Worm (Caenorhabditis elegans) whole organism, mixed stage, embryonic: ENCODE measurements around the gene M70.5.

Experiments used
- blmp-1 ChIP-seq: fragments of 150-350 bp; optimal IDR thresholded peaks from 2 replicates; lab custom pipeline; 2014; ENCODE audit warnings: missing biosample characterization, missing genetic modification characterization
- drap-1 ChIP-seq: fragments of 200-800 bp; sonication (Bioruptor generic); optimal IDR thresholded peaks from 3 replicates; lab custom pipeline; 2018; ENCODE audit warnings: mild to moderate bottlenecking, missing genetic modification characterization, missing compliant biosample characterization
- elt-3 ChIP-seq: fragments of 150-350 bp; optimal IDR thresholded peaks from 2 replicates; lab custom pipeline; 2014; ENCODE audit warnings: missing biosample characterization, missing genetic modification characterization
- lsy-2 ChIP-seq: fragments of 150-350 bp; optimal IDR thresholded peaks from 2 replicates; lab custom pipeline; 2014; ENCODE audit warnings: missing biosample characterization, missing genetic modification characterization
- mab-5 ChIP-seq: fragments of 150-350 bp; optimal IDR thresholded peaks from 2 replicates; lab custom pipeline; 2014; ENCODE audit warnings: missing biosample characterization, missing genetic modification characterization
- nhr-76 ChIP-seq: sonication (generic microtip); optimal IDR thresholded peaks from 2 replicates; lab custom pipeline; 2017; ENCODE audit warnings: missing biosample characterization, missing genetic modification characterization
- snpc-4 ChIP-seq: fragments of 150-350 bp; optimal IDR thresholded peaks from 2 replicates; lab custom pipeline; 2014; ENCODE audit warnings: missing biosample characterization, missing genetic modification characterization

DNA sequence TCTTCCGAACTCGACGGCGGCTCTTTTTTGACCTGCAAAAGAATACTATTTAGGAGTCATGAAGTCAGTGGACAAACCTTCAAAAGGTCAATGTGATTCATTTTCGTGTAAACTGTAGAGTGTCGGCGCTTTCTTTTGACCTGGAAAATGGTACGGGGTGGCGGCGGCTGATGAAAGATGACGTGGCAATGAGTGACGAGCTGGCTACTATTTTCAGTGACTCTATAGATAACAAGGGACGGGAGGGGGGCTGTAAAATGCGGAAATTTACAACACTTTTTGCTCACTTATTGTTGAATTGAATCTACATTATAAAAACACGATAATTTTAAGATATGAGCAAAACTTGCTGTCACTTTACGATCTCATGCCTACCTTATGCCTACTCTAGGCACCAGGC lies 24.8 kb upstream of the M70.5 start, which contains the start of gene lin-1:
- no peak for TF ChIP-seq mab-5
- TF ChIP-seq elt-3 (tag; lab: Kevin White, UChicago), result no peak
- TF ChIP-seq blmp-1 (tag; lab: Kevin White, UChicago), result no peak
- TF ChIP-seq snpc-4 (tag; lab: Kevin White, UChicago), result no peak
- no peak for TF ChIP-seq drap-1 (GFP tag; lab: Kevin White, UChicago)
- TF ChIP-seq nhr-76 (tag; lab: Kevin White, UChicago), result no peak
- no peak for TF ChIP-seq lsy-2 (tag; lab: Kevin White, UChicago)
